Worm (Caenorhabditis elegans) whole organism, L2 larva: Measurements from ENCODE around the gene C50B8.5.

Experiments
- C34F6.9 ChIP-seq: fragments of 150-350 bp; optimal IDR thresholded peaks from 2 replicates; lab custom pipeline; 2014; ENCODE audit warnings: missing biosample characterization, missing genetic modification characterization
- F13H6.1 ChIP-seq: sonication (generic microtip); optimal IDR thresholded peaks from 2 replicates; lab custom pipeline; 2016; ENCODE audit warnings: missing genetic modification characterization, missing compliant biosample characterization
- R02D3.7 ChIP-seq: fragments of 150-350 bp; optimal IDR thresholded peaks from 2 replicates; lab custom pipeline; 2014; ENCODE audit warnings: missing biosample characterization, missing genetic modification characterization
- Y55F3AM.14 ChIP-seq: fragments of 200-800 bp; sonication (Bioruptor generic); optimal IDR thresholded peaks from 2 replicates; lab custom pipeline; 2018; ENCODE audit warnings: mild to moderate bottlenecking, missing genetic modification characterization, missing compliant biosample characterization
- alr-1 ChIP-seq: fragments of 150-350 bp; optimal IDR thresholded peaks from 2 replicates; lab custom pipeline; 2014; ENCODE audit warnings: missing biosample characterization, missing genetic modification characterization
- aly-2 ChIP-seq: fragments of 150-350 bp; optimal IDR thresholded peaks from 2 replicates; lab custom pipeline; 2014; ENCODE audit warnings: missing biosample characterization, missing genetic modification characterization
- ama-1 ChIP-seq: fragments of 150-350 bp; optimal IDR thresholded peaks from 2 replicates; lab custom pipeline; 2018; ENCODE audit warnings: inconsistent platforms
- blmp-1 ChIP-seq: sonication (generic microtip); optimal IDR thresholded peaks from 2 replicates; lab custom pipeline; 2017; ENCODE audit warnings: missing genetic modification characterization, mild to moderate bottlenecking, missing compliant biosample characterization, antibody characterized with exemption, moderate library complexity; ENCODE audit not compliant: insufficient read depth
- ceh-16 ChIP-seq: fragments of 150-350 bp; optimal IDR thresholded peaks from 2 replicates; lab custom pipeline; 2014; ENCODE audit warnings: missing biosample characterization, missing genetic modification characterization
- ceh-82 ChIP-seq: fragments of 150-350 bp; optimal IDR thresholded peaks from 2 replicates; lab custom pipeline; 2014; ENCODE audit warnings: missing biosample characterization, missing genetic modification characterization
- crh-2 ChIP-seq: sonication (generic microtip); optimal IDR thresholded peaks from 2 replicates; lab custom pipeline; 2017; ENCODE audit warnings: missing biosample characterization, missing genetic modification characterization
- dmd-4 ChIP-seq: sonication (generic microtip); optimal IDR thresholded peaks from 2 replicates; lab custom pipeline; 2017; ENCODE audit warnings: missing biosample characterization, missing genetic modification characterization
- egl-27 ChIP-seq: sonication (generic microtip); optimal IDR thresholded peaks from 3 replicates; lab custom pipeline; 2017; ENCODE audit warnings: missing biosample characterization, missing genetic modification reagents, missing genetic modification characterization
- elt-1 ChIP-seq: fragments of 150-350 bp; optimal IDR thresholded peaks from 2 replicates; lab custom pipeline; 2014; ENCODE audit warnings: missing biosample characterization, missing genetic modification characterization
- elt-3 ChIP-seq: sonication (generic microtip); optimal IDR thresholded peaks from 2 replicates; lab custom pipeline; 2017; ENCODE audit warnings: missing biosample characterization, missing genetic modification characterization
- fos-1 ChIP-seq: fragments of 150-350 bp; optimal IDR thresholded peaks from 2 replicates; lab custom pipeline; 2014; ENCODE audit warnings: missing biosample characterization, missing genetic modification characterization
- gmeb-1 ChIP-seq: fragments of 150-350 bp; optimal IDR thresholded peaks from 2 replicates; lab custom pipeline; 2014; ENCODE audit warnings: missing biosample characterization, missing genetic modification characterization
- lin-11 ChIP-seq: fragments of 150-350 bp; sonication (generic microtip); optimal IDR thresholded peaks from 2 replicates; lab custom pipeline; 2014; ENCODE audit warnings: missing biosample characterization, missing genetic modification characterization, inconsistent platforms, mixed read lengths
- lin-13 ChIP-seq: fragments of 150-350 bp; optimal IDR thresholded peaks from 2 replicates; lab custom pipeline; 2014; ENCODE audit warnings: missing biosample characterization, missing genetic modification reagents, missing genetic modification characterization
- lin-39 ChIP-seq: fragments of 150-350 bp; optimal IDR thresholded peaks from 2 replicates; lab custom pipeline; 2014; ENCODE audit warnings: missing biosample characterization, missing genetic modification reagents, missing genetic modification characterization
- lsy-2 ChIP-seq, 2 experiments: fragments of 150-350 bp in 1 of 2; sonication (generic microtip) in 1 of 2; optimal IDR thresholded peaks; 2 replicates each; lab custom pipeline; 2014 to 2017; ENCODE audit warnings: missing biosample characterization in 2 of 2, missing genetic modification characterization in 2 of 2
- mab-5 ChIP-seq: fragments of 150-350 bp; optimal IDR thresholded peaks from 2 replicates; lab custom pipeline; 2014; ENCODE audit warnings: missing biosample characterization, missing genetic modification characterization
- mbf-1 ChIP-seq: sonication (generic microtip); optimal IDR thresholded peaks from 2 replicates; lab custom pipeline; 2017; ENCODE audit warnings: missing biosample characterization, missing genetic modification characterization
- nhr-10 ChIP-seq: sonication (generic microtip); optimal IDR thresholded peaks from 2 replicates; lab custom pipeline; 2017; ENCODE audit warnings: missing biosample characterization, missing genetic modification characterization
- nhr-12 ChIP-seq: fragments of 150-350 bp; optimal IDR thresholded peaks from 2 replicates; lab custom pipeline; 2014; ENCODE audit warnings: missing biosample characterization, missing genetic modification characterization
- nhr-129 ChIP-seq: fragments of 150-350 bp; optimal IDR thresholded peaks from 2 replicates; lab custom pipeline; 2014; ENCODE audit warnings: missing biosample characterization, missing genetic modification characterization
- nhr-21 ChIP-seq: fragments of 150-350 bp; optimal IDR thresholded peaks from 2 replicates; lab custom pipeline; 2014; ENCODE audit warnings: missing biosample characterization, missing genetic modification characterization
- nhr-237 ChIP-seq: fragments of 150-350 bp; optimal IDR thresholded peaks from 2 replicates; lab custom pipeline; 2014; ENCODE audit warnings: missing biosample characterization, missing genetic modification characterization
- nhr-25 ChIP-seq: fragments of 150-350 bp; sonication (generic microtip); optimal IDR thresholded peaks from 3 replicates; lab custom pipeline; 2014; ENCODE audit warnings: missing biosample characterization, missing genetic modification characterization
- nhr-77 ChIP-seq: fragments of 150-350 bp; optimal IDR thresholded peaks from 2 replicates; lab custom pipeline; 2014; ENCODE audit warnings: missing biosample characterization, missing genetic modification characterization
- skn-1 ChIP-seq: sonication (generic microtip); optimal IDR thresholded peaks from 2 replicates; lab custom pipeline; 2017; ENCODE audit warnings: missing biosample characterization, missing genetic modification characterization
- sma-3 ChIP-seq: sonication (generic microtip); optimal IDR thresholded peaks from 2 replicates; lab custom pipeline; 2016; ENCODE audit warnings: missing genetic modification reagents, missing genetic modification characterization, missing compliant biosample characterization
- sma-9 ChIP-seq, 2 experiments: fragments of 150-350 bp in 1 of 2; sonication (generic microtip) in 1 of 2; optimal IDR thresholded peaks; 2 replicates each; lab custom pipeline; 2014 to 2016; ENCODE audit warnings: missing genetic modification characterization in 2 of 2, mild to moderate bottlenecking in 1 of 2, missing biosample characterization in 1 of 2, missing compliant biosample characterization in 1 of 2, missing genetic modification reagents in 1 of 2, moderate library complexity in 1 of 2
- snpc-4 ChIP-seq: fragments of 150-350 bp; optimal IDR thresholded peaks from 2 replicates; lab custom pipeline; 2014; ENCODE audit warnings: missing biosample characterization, missing genetic modification characterization
- unc-39 ChIP-seq: fragments of 150-350 bp; optimal IDR thresholded peaks from 2 replicates; lab custom pipeline; 2014; ENCODE audit warnings: missing biosample characterization, missing genetic modification characterization
- unc-55 ChIP-seq: fragments of 150-350 bp; sonication (generic microtip); optimal IDR thresholded peaks from 3 replicates; lab custom pipeline; 2014; ENCODE audit warnings: missing biosample characterization, missing genetic modification reagents, missing genetic modification characterization
- unc-62 ChIP-seq: fragments of 150-350 bp; optimal IDR thresholded peaks from 2 replicates; lab custom pipeline; 2014; ENCODE audit warnings: missing biosample characterization, missing genetic modification reagents, missing genetic modification characterization
- zag-1 ChIP-seq: fragments of 150-350 bp; optimal IDR thresholded peaks from 2 replicates; lab custom pipeline; 2014; ENCODE audit warnings: missing biosample characterization, missing genetic modification characterization
- ztf-11 ChIP-seq: sonication (generic microtip); optimal IDR thresholded peaks from 2 replicates; lab custom pipeline; 2017; ENCODE audit warnings: missing biosample characterization, missing genetic modification characterization
- ztf-4 ChIP-seq: fragments of 150-350 bp; optimal IDR thresholded peaks from 2 replicates; lab custom pipeline; 2014; ENCODE audit warnings: missing biosample characterization, missing genetic modification characterization

Gene C50B8.5

DNA sequence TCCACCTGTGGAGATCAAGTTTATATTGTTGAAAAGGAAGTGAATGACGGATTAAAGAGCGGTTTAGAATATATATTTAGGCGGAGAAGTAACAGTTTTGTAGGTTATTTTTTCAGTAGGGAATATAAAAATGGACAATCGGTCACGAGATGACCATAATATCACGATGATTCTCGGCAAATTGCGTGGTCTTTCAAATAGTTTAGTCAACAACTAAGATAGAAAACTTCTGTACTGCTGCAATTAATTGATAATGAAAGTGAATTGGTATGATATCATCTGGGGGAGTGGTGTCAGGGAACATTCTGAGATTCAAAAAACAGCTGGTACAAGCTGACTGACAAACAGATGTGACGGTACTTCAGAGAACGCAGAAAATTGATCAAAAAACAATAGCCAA is 27.7 kb downstream of the C50B8.5 start:
- no peak for TF ChIP-seq alr-1 (tag; lab: Kevin White, UChicago)
- no peak for TF ChIP-seq Y55F3AM.14
- TF ChIP-seq unc-39 (tag; lab: Kevin White, UChicago), result no peak
- TF ChIP-seq fos-1 (tag; lab: Kevin White, UChicago), result no peak
- TF ChIP-seq nhr-237 (tag; lab: Kevin White, UChicago), result no peak
- peak; percentile 44 for TF ChIP-seq sma-9 (GFP tag; optimal IDR thresholded peaks at IDR 0.05; lab: Kevin White, UChicago)
- no peak for TF ChIP-seq sma-9 (tag; optimal IDR thresholded peaks at IDR 0.05; lab: Kevin White, UChicago)
- peak; percentile 60 for TF ChIP-seq sma-3 (GFP tag; lab: Kevin White, UChicago)
- no peak for TF ChIP-seq lsy-2 (tag; optimal IDR thresholded peaks at IDR 0.05; lab: Kevin White, UChicago)
- TF ChIP-seq zag-1 (tag; lab: Kevin White, UChicago), result no peak
- no peak for TF ChIP-seq ama-1 (lab: Kevin White, UChicago)
- TF ChIP-seq egl-27 (tag; lab: Kevin White, UChicago), result no peak
- TF ChIP-seq unc-62 (GFP tag; lab: Kevin White, UChicago), result no peak
- no peak for TF ChIP-seq nhr-10
- no peak for TF ChIP-seq snpc-4 (tag; lab: Kevin White, UChicago)
- no peak for TF ChIP-seq lin-39 (tag; lab: Kevin White, UChicago)
- TF ChIP-seq ztf-4 (tag; lab: Kevin White, UChicago), result no peak
- no peak for TF ChIP-seq ceh-16 (tag; lab: Kevin White, UChicago)
- TF ChIP-seq unc-55 (GFP tag; lab: Kevin White, UChicago), result no peak
- no peak for TF ChIP-seq nhr-77 (tag; lab: Kevin White, UChicago)
- TF ChIP-seq C34F6.9 (tag; lab: Kevin White, UChicago), result no peak
- TF ChIP-seq R02D3.7 (tag; lab: Kevin White, UChicago), result no peak
- no peak for TF ChIP-seq gmeb-1
- TF ChIP-seq blmp-1, result peak; percentile 90
- TF ChIP-seq nhr-25, result peak; percentile 36
- no peak for TF ChIP-seq lin-11 (tag; lab: Kevin White, UChicago)
- no peak for TF ChIP-seq nhr-21
- TF ChIP-seq lin-13, result no peak
- no peak for TF ChIP-seq F13H6.1
- no peak for TF ChIP-seq elt-3 (tag; lab: Kevin White, UChicago)
- peak; percentile 15 for TF ChIP-seq crh-2 (tag; lab: Kevin White, UChicago)
- TF ChIP-seq nhr-12 (tag; lab: Kevin White, UChicago), result no peak
- no peak for TF ChIP-seq mbf-1 (tag; lab: Kevin White, UChicago)
- no peak for TF ChIP-seq nhr-129
- TF ChIP-seq mab-5 (tag; lab: Kevin White, UChicago), result no peak
- TF ChIP-seq ztf-11 (tag; lab: Kevin White, UChicago), result no peak
- TF ChIP-seq ceh-82 (tag; lab: Kevin White, UChicago), result no peak
- no peak for TF ChIP-seq elt-1 (tag; lab: Kevin White, UChicago)

DNA sequence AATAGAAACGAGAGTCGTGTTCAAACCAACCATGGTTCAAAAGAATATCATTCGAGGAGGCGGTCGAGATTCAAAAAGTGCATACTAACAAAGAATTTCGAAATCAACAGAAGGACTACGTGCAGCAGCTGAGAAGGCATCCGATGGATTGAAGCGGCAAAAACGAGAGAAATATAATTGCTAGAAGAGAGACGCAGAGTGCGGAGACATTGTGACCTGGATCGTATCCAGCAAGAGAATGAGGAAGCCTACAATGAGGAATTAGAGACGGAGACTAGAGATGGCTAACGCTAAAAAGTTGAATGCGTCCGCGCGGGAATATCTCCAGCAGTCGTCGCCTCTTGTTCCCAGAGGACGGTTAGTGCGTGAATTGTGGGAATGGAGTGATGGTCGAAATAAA is 29.0 kb downstream of the C50B8.5 start:
- TF ChIP-seq nhr-21 (peak; percentile 20), R02D3.7 (tag; lab: Kevin White, UChicago) (no peak), ceh-82 (tag; lab: Kevin White, UChicago) (no peak)
- TF ChIP-seq, all 48 proteins: peak for 1

DNA sequence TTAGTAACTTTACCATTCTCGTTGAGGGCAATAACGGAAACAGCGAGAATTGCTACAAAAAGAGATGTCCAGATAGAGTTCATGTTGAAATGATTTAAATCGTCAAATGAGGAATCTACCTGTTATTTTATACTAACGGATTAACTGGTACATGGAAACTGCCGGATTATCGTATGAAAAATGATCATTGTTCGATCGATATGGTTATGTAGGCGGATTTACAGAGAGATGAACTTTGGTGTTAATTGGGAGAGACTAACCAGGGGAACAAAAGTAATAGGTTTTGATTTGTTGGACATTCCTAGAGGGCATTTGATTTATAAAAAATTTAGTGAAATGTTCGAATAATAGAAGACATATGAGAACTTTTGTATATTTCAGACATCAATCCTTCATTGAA is 31.0 kb downstream of the C50B8.5 start, which contains the start of gene spig-9:
TSS of gene spig-9 (minus strand) at position 101 of the 400 bp plus-strand sequence.
- TF ChIP-seq dmd-4, result no peak
- TF ChIP-seq aly-2, result no peak
- no peak for TF ChIP-seq R02D3.7 (tag; lab: Kevin White, UChicago)
- TF ChIP-seq sma-3 (GFP tag; lab: Kevin White, UChicago), result no peak
- TF ChIP-seq lin-39 (tag; lab: Kevin White, UChicago), result no peak
- no peak for TF ChIP-seq blmp-1
- TF ChIP-seq egl-27 (tag; lab: Kevin White, UChicago), result no peak
- no peak for TF ChIP-seq skn-1 (tag; lab: Kevin White, UChicago)
- no peak for TF ChIP-seq Y55F3AM.14
